Worm (Caenorhabditis elegans) whole organism, late embryonic: ENCODE measurements around the gene C17A2.2.

ENCODE experiments used
- ama-1 ChIP-seq: fragments of 150-350 bp; optimal IDR thresholded peaks from 2 replicates; lab custom pipeline; 2014
- npax-4 ChIP-seq: sonication (generic microtip); optimal IDR thresholded peaks from 2 replicates; lab custom pipeline; 2016; ENCODE audit warnings: missing genetic modification characterization, missing compliant biosample characterization
- pha-2 ChIP-seq: sonication (generic microtip); optimal IDR thresholded peaks from 2 replicates; lab custom pipeline; 2017; ENCODE audit warnings: mild to moderate bottlenecking, missing genetic modification characterization, missing compliant biosample characterization

DNA sequence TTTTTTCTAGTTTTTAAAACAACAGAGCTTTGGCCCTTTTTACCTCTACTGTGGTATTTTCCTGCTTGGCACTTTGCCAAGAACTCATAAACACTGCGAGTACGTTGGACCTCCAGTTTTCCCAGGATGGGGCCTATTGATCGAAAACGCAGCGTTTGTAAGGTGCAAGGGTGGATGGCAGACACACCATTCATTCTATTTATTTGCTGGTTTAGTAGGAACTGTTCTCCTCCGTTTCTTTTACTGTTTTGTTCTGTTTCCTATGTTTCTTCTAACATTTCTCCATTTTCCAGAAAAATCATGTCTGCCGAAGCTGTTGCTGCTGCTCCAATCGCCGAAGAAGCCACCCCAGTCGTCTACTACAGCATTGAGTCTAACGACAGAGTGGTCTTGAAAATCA is 22.3 kb upstream of the C17A2.2 start, which contains the start of gene skr-15:
- TF ChIP-seq npax-4 (tag; lab: Kevin White, UChicago), result no peak
- no peak for TF ChIP-seq ama-1 (lab: Kevin White, UChicago)
- no peak for TF ChIP-seq pha-2
